Worm (Caenorhabditis elegans): ENCODE results near the gene ZC262.2.

- TF ChIP-seq dao-5 (tag; optimal IDR thresholded peaks at IDR 0.05): no peak
- no peak for TF ChIP-seq him-1 (tag; optimal IDR thresholded peaks at IDR 0.05)
Observed at ce11 chrIII:8289181-8289580, 42.7 kb upstream of the ZC262.2 start.

Data from whole organism, L4/young adult.